Fruit fly (Drosophila melanogaster) whole organism, prepupa: Measurements from ENCODE around the gene CG9154.

Experiments used
- Blimp-1 ChIP-seq: fragments of 200-800 bp; sonication (Bioruptor generic); optimal IDR thresholded peaks from 3 replicates; lab custom pipeline; 2017; ENCODE audit warnings: missing biosample characterization, missing genetic modification characterization, mild to moderate bottlenecking, moderate library complexity, missing genetic modification reagents
- CG10631 ChIP-seq: fragments of 200-800 bp; sonication (Bioruptor generic); optimal IDR thresholded peaks from 2 replicates; lab custom pipeline; 2016; ENCODE audit warnings: missing biosample characterization, missing genetic modification characterization
- CG11294 ChIP-seq: fragments of 200-800 bp; sonication (Bioruptor generic); IDR thresholded peaks from 2 replicates; pipeline ENCODE4 v1.3.6; 2022; ENCODE audit warnings: missing biosample characterization, missing genetic modification characterization
- CG11902 ChIP-seq: fragments of 200-800 bp; sonication (Bioruptor generic); optimal IDR thresholded peaks from 3 replicates; lab custom pipeline; 2016; ENCODE audit warnings: missing biosample characterization, missing genetic modification characterization
- CG15336 ChIP-seq: fragments of 200-800 bp; sonication (Bioruptor generic); IDR thresholded peaks from 2 replicates; pipeline ENCODE4 v1.3.6; 2022; ENCODE audit warnings: missing biosample characterization, missing genetic modification characterization
- CG3032 ChIP-seq: fragments of 200-800 bp; optimal IDR thresholded peaks from 2 replicates; lab custom pipeline; 2019; ENCODE audit warnings: missing biosample characterization, mild to moderate bottlenecking, missing genetic modification characterization, moderate library complexity
- CG31627 ChIP-seq: fragments of 200-800 bp; sonication (Bioruptor generic); optimal IDR thresholded peaks from 3 replicates; lab custom pipeline; 2016; ENCODE audit warnings: missing biosample characterization, missing genetic modification characterization
- CG32006 ChIP-seq: fragments of 200-800 bp; sonication (Bioruptor generic); optimal IDR thresholded peaks from 3 replicates; lab custom pipeline; 2017; ENCODE audit warnings: missing biosample characterization, mild to moderate bottlenecking, missing genetic modification characterization
- CG4318 ChIP-seq: fragments of 200-800 bp; sonication (Bioruptor generic); optimal IDR thresholded peaks from 3 replicates; lab custom pipeline; 2017; ENCODE audit warnings: missing biosample characterization, mild to moderate bottlenecking, missing genetic modification characterization
- CG6276 ChIP-seq: fragments of 200-800 bp; sonication (Bioruptor generic); optimal IDR thresholded peaks from 2 replicates; lab custom pipeline; 2017; ENCODE audit warnings: missing biosample characterization, mild to moderate bottlenecking, missing genetic modification characterization
- CG6792 ChIP-seq: fragments of 200-800 bp; sonication (Bioruptor generic); optimal IDR thresholded peaks from 3 replicates; lab custom pipeline; 2016; ENCODE audit warnings: missing biosample characterization, missing genetic modification characterization
- CG6808 ChIP-seq: fragments of 200-800 bp; sonication (Bioruptor generic); optimal IDR thresholded peaks from 3 replicates; lab custom pipeline; 2017; ENCODE audit warnings: missing biosample characterization, missing genetic modification characterization, mild to moderate bottlenecking, moderate library complexity, missing genetic modification reagents
- CG7368 ChIP-seq: fragments of 200-800 bp; sonication (Bioruptor generic); optimal IDR thresholded peaks from 3 replicates; lab custom pipeline; 2016; ENCODE audit warnings: missing biosample characterization, missing genetic modification characterization
- CG8119 ChIP-seq: fragments of 200-800 bp; sonication (Bioruptor generic); IDR thresholded peaks from 3 replicates; pipeline ENCODE4 v1.3.6; 2022; ENCODE audit warnings: missing biosample characterization, missing genetic modification characterization
- CG8319 ChIP-seq: fragments of 200-800 bp; sonication (Bioruptor generic); optimal IDR thresholded peaks from 3 replicates; lab custom pipeline; 2016; ENCODE audit warnings: missing biosample characterization, missing genetic modification characterization
- CG8632 ChIP-seq: fragments of 200-800 bp; sonication (Bioruptor generic); optimal IDR thresholded peaks from 3 replicates; lab custom pipeline; 2016; ENCODE audit warnings: missing biosample characterization, missing genetic modification characterization
- Eip75B ChIP-seq: fragments of 200-800 bp; sonication (Bioruptor generic); optimal IDR thresholded peaks from 3 replicates; lab custom pipeline; 2016; ENCODE audit warnings: missing biosample characterization, missing genetic modification characterization
- Eip78C ChIP-seq: fragments of 200-800 bp; sonication (Bioruptor generic); peaks from one replicate; lab custom pipeline; 2016; ENCODE audit warnings: missing biosample characterization, missing genetic modification characterization
- Ets21C ChIP-seq: fragments of 200-800 bp; sonication (Bioruptor generic); optimal IDR thresholded peaks from 3 replicates; lab custom pipeline; 2016; ENCODE audit warnings: missing biosample characterization, missing genetic modification characterization
- Gug ChIP-seq: fragments of 200-800 bp; sonication (Bioruptor generic); IDR thresholded peaks from 2 replicates; pipeline ENCODE4 v1.3.6; 2022; ENCODE audit warnings: missing biosample characterization, missing genetic modification characterization
- Hr4 ChIP-seq: fragments of 200-800 bp; sonication (Bioruptor generic); optimal IDR thresholded peaks from 3 replicates; lab custom pipeline; 2016; ENCODE audit warnings: missing biosample characterization, missing genetic modification characterization
- OdsH ChIP-seq: fragments of 200-800 bp; sonication (Bioruptor generic); optimal IDR thresholded peaks from 3 replicates; lab custom pipeline; 2016; ENCODE audit warnings: missing biosample characterization, missing genetic modification characterization
- Sox102F ChIP-seq: fragments of 200-800 bp; sonication (Bioruptor generic); optimal IDR thresholded peaks from 2 replicates; lab custom pipeline; 2016; ENCODE audit warnings: missing biosample characterization, mild to moderate bottlenecking, missing genetic modification characterization
- Sox14 ChIP-seq: fragments of 200-800 bp; sonication (Bioruptor generic); optimal IDR thresholded peaks from 3 replicates; lab custom pipeline; 2016; ENCODE audit warnings: missing biosample characterization, missing genetic modification characterization
- Sox15 ChIP-seq: fragments of 200-800 bp; sonication (Bioruptor generic); optimal IDR thresholded peaks from 3 replicates; lab custom pipeline; 2016; ENCODE audit warnings: missing biosample characterization, missing genetic modification characterization
- achi ChIP-seq: fragments of 200-800 bp; sonication (Bioruptor generic); optimal IDR thresholded peaks from 3 replicates; lab custom pipeline; 2016; ENCODE audit warnings: missing biosample characterization, missing genetic modification characterization
- dac ChIP-seq: fragments of 200-800 bp; sonication (Bioruptor generic); optimal IDR thresholded peaks from 2 replicates; lab custom pipeline; 2017; ENCODE audit warnings: missing biosample characterization, mild to moderate bottlenecking, missing genetic modification characterization
- dsx ChIP-seq: fragments of 200-800 bp; optimal IDR thresholded peaks from 3 replicates; lab custom pipeline; 2019; ENCODE audit warnings: missing biosample characterization, mild to moderate bottlenecking, missing genetic modification characterization, moderate library complexity; ENCODE audit not compliant: poor library complexity, severe bottlenecking
- eg ChIP-seq: fragments of 200-800 bp; sonication (Bioruptor generic); IDR thresholded peaks from 3 replicates; pipeline ENCODE4 v1.3.6; 2022; ENCODE audit warnings: missing biosample characterization, missing genetic modification characterization
- esn ChIP-seq: fragments of 200-800 bp; sonication (Bioruptor generic); optimal IDR thresholded peaks from 2 replicates; lab custom pipeline; 2016; ENCODE audit warnings: missing biosample characterization, mild to moderate bottlenecking, missing genetic modification characterization, moderate library complexity
- fd85E ChIP-seq: fragments of 200-800 bp; sonication (Bioruptor generic); optimal IDR thresholded peaks from 3 replicates; lab custom pipeline; 2016; ENCODE audit warnings: missing biosample characterization, missing genetic modification characterization
- fkh ChIP-seq: fragments of 200-800 bp; sonication (Bioruptor generic); optimal IDR thresholded peaks from 3 replicates; lab custom pipeline; 2017; ENCODE audit warnings: missing biosample characterization, mild to moderate bottlenecking, missing genetic modification characterization, moderate library complexity
- net ChIP-seq: fragments of 200-800 bp; sonication (Bioruptor generic); optimal IDR thresholded peaks from 3 replicates; lab custom pipeline; 2016; ENCODE audit warnings: missing biosample characterization, missing genetic modification characterization
- ss ChIP-seq, 2 experiments: fragments of 200-800 bp; sonication (Bioruptor generic); optimal IDR thresholded peaks; 2 replicates in 1 of 2; 3 replicates in 1 of 2; lab custom pipeline; 2017 to 2018; ENCODE audit warnings: mild to moderate bottlenecking in 2 of 2, missing biosample characterization in 2 of 2, missing genetic modification characterization in 2 of 2, moderate library complexity in 1 of 2
- svp ChIP-seq: fragments of 200-800 bp; sonication (Bioruptor generic); peaks from one replicate; lab custom pipeline; 2016; ENCODE audit warnings: missing biosample characterization, missing genetic modification characterization
- topi ChIP-seq: fragments of 200-800 bp; sonication (Bioruptor generic); optimal IDR thresholded peaks from 3 replicates; lab custom pipeline; 2016; ENCODE audit warnings: missing biosample characterization, missing genetic modification characterization
- vri ChIP-seq: fragments of 200-800 bp; sonication (Bioruptor generic); optimal IDR thresholded peaks from 3 replicates; lab custom pipeline; 2016; ENCODE audit warnings: missing biosample characterization, mild to moderate bottlenecking, missing genetic modification characterization

The CG9154 gene

dm6 chr2L:6078757-6079351 lies 8.4 kb upstream of the CG9154 start (continued):
- peak; percentile 16 for TF ChIP-seq net (GFP tag; lab: Kevin White, UChicago)
- peak; percentile 71 for TF ChIP-seq fkh (GFP tag; lab: Kevin White, UChicago)
- peak; percentile 1 for TF ChIP-seq Sox14 (GFP tag; lab: Kevin White, UChicago)
- no peak for TF ChIP-seq Blimp-1 (GFP tag; lab: Kevin White, UChicago)
- no peak for TF ChIP-seq dac (GFP tag; lab: Kevin White, UChicago)

dm6 chr2L:6077632-6078031 lies 7.1 kb upstream of the CG9154 start:
- no peak for TF ChIP-seq CG3032
- no peak for TF ChIP-seq CG6808
- TF ChIP-seq CG10631 (GFP tag; lab: Kevin White, UChicago), result no peak
- TF ChIP-seq Gug (GFP tag; lab: Robert Waterston, UW), result no peak
- TF ChIP-seq Sox15 (GFP tag; lab: Kevin White, UChicago), result no peak
- no peak for TF ChIP-seq CG31627 (GFP tag; lab: Kevin White, UChicago)
- TF ChIP-seq CG15336, result no peak
- no peak for TF ChIP-seq CG7368
- no peak for TF ChIP-seq CG11902 (GFP tag; lab: Kevin White, UChicago)
- TF ChIP-seq CG32006 (GFP tag; lab: Kevin White, UChicago), result no peak
- no peak for TF ChIP-seq CG11294 (GFP tag; lab: Robert Waterston, UW)
- TF ChIP-seq dsx (GFP tag; lab: Kevin White, UChicago), result no peak
- TF ChIP-seq Eip78C, result no peak
- no peak for TF ChIP-seq vri

dm6 chr2L:6076829-6077364 lies 6.4 kb upstream of the CG9154 start:
- TF ChIP-seq svp (GFP tag; lab: Kevin White, UChicago) (peak; percentile 42), esn (GFP tag; lab: Kevin White, UChicago) (no peak)
- TF ChIP-seq, all 60 proteins: peak for 1

dm6 chr2L:6076143-6076542 lies 5.7 kb upstream of the CG9154 start:
- no peak for TF ChIP-seq fd85E (GFP tag; lab: Kevin White, UChicago)
- TF ChIP-seq Eip78C, result peak; percentile 11
- TF ChIP-seq CG6276, result peak; percentile 50
- TF ChIP-seq CG8119 (GFP tag; lab: Robert Waterston, UW), result no peak
- no peak for TF ChIP-seq eg (GFP tag; lab: Robert Waterston, UW)
- TF ChIP-seq vri, result peak; percentile 62
- TF ChIP-seq fkh (GFP tag; lab: Kevin White, UChicago), result peak; percentile 39

- TF ChIP-seq CG6808, result no peak
- no peak for TF ChIP-seq Hr4 (GFP tag; lab: Kevin White, UChicago)
- TF ChIP-seq CG4318 (GFP tag; lab: Kevin White, UChicago), result no peak
- no peak for TF ChIP-seq CG31627 (GFP tag; lab: Kevin White, UChicago)
- TF ChIP-seq Sox102F (GFP tag; lab: Kevin White, UChicago), result no peak
- no peak for TF ChIP-seq OdsH (GFP tag; lab: Kevin White, UChicago)
- TF ChIP-seq achi, result no peak
- TF ChIP-seq ss (GFP tag; optimal IDR thresholded peaks at IDR 0.05; lab: Kevin White, UChicago), result no peak
- TF ChIP-seq dac (GFP tag; lab: Kevin White, UChicago), result no peak
Measured at dm6 chr2L:6075345-6075744, 4.9 kb upstream of the CG9154 start.

- TF ChIP-seq achi, result no peak
- no peak for TF ChIP-seq CG6276
- no peak for TF ChIP-seq CG31627 (GFP tag; lab: Kevin White, UChicago)
- TF ChIP-seq Ets21C (GFP tag; lab: Kevin White, UChicago), result no peak
- TF ChIP-seq CG8319 (GFP tag; lab: Kevin White, UChicago), result no peak
- TF ChIP-seq esn (GFP tag; lab: Kevin White, UChicago), result no peak
- no peak for TF ChIP-seq CG6792
- TF ChIP-seq CG15336, result no peak
- no peak for TF ChIP-seq Eip75B (GFP tag; lab: Kevin White, UChicago)
- no peak for TF ChIP-seq CG11902 (GFP tag; lab: Kevin White, UChicago)
- no peak for TF ChIP-seq Gug (GFP tag; lab: Robert Waterston, UW)
- TF ChIP-seq CG8632, result no peak
- no peak for TF ChIP-seq fkh (GFP tag; lab: Kevin White, UChicago)
- TF ChIP-seq vri, result no peak
- no peak for TF ChIP-seq topi (GFP tag; lab: Kevin White, UChicago)
- no peak for TF ChIP-seq svp (GFP tag; lab: Kevin White, UChicago)
Measured at dm6 chr2L:6074314-6074713, 3.8 kb upstream of the CG9154 start.
